Fruit fly (Drosophila melanogaster): Measurements from ENCODE around the gene QIL1.

dm6 chr3L:17420610-17421194 lies 45.0 kb upstream of the QIL1 start:
- peak; percentile 75 for TF ChIP-seq CG8319 (GFP tag; optimal IDR thresholded peaks at IDR 0.05)
- TF ChIP-seq CG15336 (GFP tag; IDR thresholded peaks at IDR 0.05): peak; percentile 58; the same call in 1 of the 2 replicates
- peak; percentile 79 for TF ChIP-seq OdsH (GFP tag; optimal IDR thresholded peaks at IDR 0.05)
- peak; percentile 58 for TF ChIP-seq CG11762 (GFP tag; optimal IDR thresholded peaks at IDR 0.05; ENCODE audit: insufficient read depth)
- TF ChIP-seq CG8632 (GFP tag; optimal IDR thresholded peaks at IDR 0.05): peak; percentile 84
- TF ChIP-seq CG6808 (GFP tag; optimal IDR thresholded peaks at IDR 0.05): peak; percentile 87
- peak; percentile 22 for TF ChIP-seq CG6854 (GFP tag; optimal IDR thresholded peaks at IDR 0.05)
- peak; percentile 78 for TF ChIP-seq dsx (GFP tag; optimal IDR thresholded peaks at IDR 0.05; ENCODE audit: poor library complexity, severe bottlenecking)
- peak; percentile 82 for TF ChIP-seq Sox102F (GFP tag; optimal IDR thresholded peaks at IDR 0.05)
- TF ChIP-seq topi (GFP tag; optimal IDR thresholded peaks at IDR 0.05): peak; percentile 88

Measured in whole organism, prepupa.